Worm (Caenorhabditis elegans) whole organism, mixed stage, embryonic: Measurements from ENCODE around the gene C42D8.1.

ENCODE experiments used
- elt-3 ChIP-seq: fragments of 150-350 bp; optimal IDR thresholded peaks from 2 replicates; lab custom pipeline; 2014; ENCODE audit warnings: missing biosample characterization, missing genetic modification characterization
- flh-1 ChIP-seq: fragments of 200-800 bp; sonication (Bioruptor generic); optimal IDR thresholded peaks from 2 replicates; lab custom pipeline; 2018; ENCODE audit warnings: mild to moderate bottlenecking, missing genetic modification characterization, moderate library complexity, missing compliant biosample characterization
- lsy-2 ChIP-seq: fragments of 150-350 bp; optimal IDR thresholded peaks from 2 replicates; lab custom pipeline; 2014; ENCODE audit warnings: missing biosample characterization, missing genetic modification characterization
- nhr-28 ChIP-seq: fragments of 150-350 bp; optimal IDR thresholded peaks from 2 replicates; lab custom pipeline; 2014; ENCODE audit warnings: missing biosample characterization, missing genetic modification characterization
- snpc-4 ChIP-seq: fragments of 150-350 bp; optimal IDR thresholded peaks from 2 replicates; lab custom pipeline; 2014; ENCODE audit warnings: missing biosample characterization, missing genetic modification characterization

ce11 chrX:5111894-5112293 lies 2.6 kb downstream of the C42D8.1 start:
- no peak for TF ChIP-seq snpc-4 (tag; lab: Kevin White, UChicago)
- TF ChIP-seq nhr-28: no peak
- TF ChIP-seq elt-3 (tag; lab: Kevin White, UChicago): no peak
- no peak for TF ChIP-seq flh-1 (GFP tag; lab: Kevin White, UChicago)
- no peak for TF ChIP-seq lsy-2
